Worm (Caenorhabditis elegans): ENCODE results near the gene Y81B9A.2.

- no peak for TF ChIP-seq F13C5.2 (tag; optimal IDR thresholded peaks at IDR 0.05)
- TF ChIP-seq ama-1 (optimal IDR thresholded peaks at IDR 0.05), result no peak
- no peak for TF ChIP-seq tra-4 (tag; optimal IDR thresholded peaks at IDR 0.05)
- no peak for TF ChIP-seq ceh-13 (GFP tag; optimal IDR thresholded peaks at IDR 0.05)
- no peak for TF ChIP-seq ceh-36 (tag; optimal IDR thresholded peaks at IDR 0.05)
- TF ChIP-seq hnd-1 (tag; optimal IDR thresholded peaks at IDR 0.05), result no peak
- no peak for TF ChIP-seq pes-1 (GFP tag; IDR thresholded peaks at IDR 0.05)
- TF ChIP-seq ets-7 (tag; optimal IDR thresholded peaks at IDR 0.05), result no peak
- TF ChIP-seq scrt-1 (GFP tag; IDR thresholded peaks at IDR 0.05), result no peak
- no peak for TF ChIP-seq tbx-37 (GFP tag; conservative IDR thresholded peaks at IDR 0.05)
- no peak for TF ChIP-seq sea-1 (GFP tag; conservative IDR thresholded peaks at IDR 0.05)
- TF ChIP-seq hmg-4 (GFP tag; optimal IDR thresholded peaks at IDR 0.05), result no peak
Observed at ce11 chrX:9171241-9171640, 12.7 kb upstream of the Y81B9A.2 start, which contains the start of gene B0563.1.
